Worm (Caenorhabditis elegans): ENCODE measurements around the gene F46B6.5.

DNA sequence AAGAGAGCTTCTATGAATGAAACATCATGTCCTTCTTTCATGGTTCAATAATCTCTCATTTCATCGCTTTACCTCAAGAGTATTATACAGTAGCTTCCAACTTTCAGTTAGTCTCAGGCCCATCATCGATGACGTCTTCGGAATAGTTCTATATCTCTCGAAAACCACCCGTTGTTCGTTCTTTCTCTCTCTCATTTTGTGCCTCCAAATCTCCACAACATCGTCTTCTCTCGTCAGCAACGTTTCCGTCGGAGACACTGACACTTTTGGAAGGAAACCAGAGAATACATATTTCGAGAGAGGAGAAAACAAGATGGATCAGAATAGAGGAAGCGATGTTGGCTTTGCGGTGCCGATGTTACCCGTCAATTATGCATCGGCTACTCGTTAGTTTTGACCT is 51.0 kb downstream of the F46B6.5 start:
- no peak for TF ChIP-seq sox-2 (GFP tag; IDR thresholded peaks at IDR 0.05)
- no peak for TF ChIP-seq C38D4.7 (GFP tag; optimal IDR thresholded peaks at IDR 0.05)
- TF ChIP-seq hlh-30 (tag; optimal IDR thresholded peaks at IDR 0.05; ENCODE audit: insufficient read depth): no peak
- TF ChIP-seq unc-55 (GFP tag; optimal IDR thresholded peaks at IDR 0.05): peak; percentile 10
- no peak for TF ChIP-seq pqm-1 (tag; optimal IDR thresholded peaks at IDR 0.05)
- no peak for TF ChIP-seq C08G9.2 (tag; optimal IDR thresholded peaks at IDR 0.05)
- TF ChIP-seq elt-4 (tag; optimal IDR thresholded peaks at IDR 0.05): no peak
- no peak for TF ChIP-seq K02D7.2 (tag; optimal IDR thresholded peaks at IDR 0.05)

Data from whole organism, late embryonic.